Fruit fly (Drosophila melanogaster): ENCODE data around the gene S-Lap3.

S-Lap3 gene

DNA sequence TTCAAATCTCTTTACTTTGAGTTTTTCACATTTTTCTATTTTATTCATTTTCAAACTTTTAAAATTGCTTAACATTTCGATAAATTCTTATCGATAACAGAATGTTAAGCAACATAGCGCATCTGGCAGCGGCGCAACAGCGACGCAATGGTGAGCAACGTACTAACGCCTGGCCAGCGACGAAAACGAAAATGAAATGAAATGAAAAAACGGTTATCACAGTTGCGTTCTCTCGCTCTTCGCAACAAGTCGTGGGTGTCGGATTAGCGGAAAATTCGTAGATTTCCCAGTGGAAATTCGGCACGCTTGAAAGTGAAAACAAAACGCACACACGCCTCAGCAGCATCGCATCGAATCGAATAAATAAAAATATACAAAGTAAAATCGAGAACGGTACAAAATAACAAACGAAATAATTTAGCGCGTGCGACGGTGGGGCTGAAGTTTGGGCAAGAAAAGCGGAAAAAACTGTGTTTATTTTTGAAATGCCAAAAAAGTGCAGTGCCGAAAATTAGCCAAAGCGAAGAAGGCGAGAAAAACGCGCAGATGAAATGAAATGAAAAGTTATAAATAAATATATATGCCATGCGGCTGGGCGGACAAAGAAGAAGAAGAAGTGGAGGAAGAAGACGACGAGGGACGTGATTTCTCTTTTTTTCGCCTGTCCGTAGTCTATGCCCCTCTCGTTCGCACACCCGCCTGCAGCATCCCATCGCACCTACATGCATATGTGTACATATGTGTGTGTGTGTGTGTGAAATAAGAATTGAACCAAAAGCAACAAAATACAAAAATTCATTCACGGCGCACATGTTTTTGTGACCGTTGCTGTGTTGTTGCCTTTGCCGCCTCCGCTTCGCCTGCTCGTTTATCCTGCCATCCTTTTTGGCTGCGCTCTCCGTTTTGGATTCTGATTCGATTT lies 51.1 kb downstream of the S-Lap3 start (continued):
- TF ChIP-seq CG4707 (GFP tag; optimal IDR thresholded peaks at IDR 0.05) (no peak), CG13894 (tag; optimal IDR thresholded peaks at IDR 0.05) (peak; percentile 41), pb (GFP tag; optimal IDR thresholded peaks at IDR 0.05) (no peak), stwl (tag; optimal IDR thresholded peaks at IDR 0.05) (peak; percentile 99), Ssrp (tag; optimal IDR thresholded peaks at IDR 0.05) (peak; percentile 5), pzg (GFP tag; optimal IDR thresholded peaks at IDR 0.05) (peak; percentile 73), CG7271 (tag; optimal IDR thresholded peaks at IDR 0.05) (no peak), ftz-f1 (GFP tag; optimal IDR thresholded peaks at IDR 0.05) (no peak), CG13287 (GFP tag; IDR thresholded peaks at IDR 0.05; ENCODE audit: partially characterized antibody) (peak; percentile 76), mirr (GFP tag; optimal IDR thresholded peaks at IDR 0.05) (no peak), HLH3B (GFP tag; IDR thresholded peaks at IDR 0.05) (no peak), ken (GFP tag; IDR thresholded peaks at IDR 0.05) (0 out of 3 replicates have a peak, but pooled peaks have one; percentile 28), CG15696 (tag; optimal IDR thresholded peaks at IDR 0.05) (no peak), CG17186 (GFP tag; optimal IDR thresholded peaks at IDR 0.05) (peak; percentile 93), Dbx (GFP tag; IDR thresholded peaks at IDR 0.05) (peak; percentile 39; the same call in 1 of the 3 replicates), Med (GFP tag) (peak; percentile 88), CG8290 (GFP tag; optimal IDR thresholded peaks at IDR 0.05) (no peak), CG8290 (tag; optimal IDR thresholded peaks at IDR 0.05) (peak in 1 of 2 experiments; percentile 64), CG30020 (tag; optimal IDR thresholded peaks at IDR 0.05) (peak; percentile 50), Dref (GFP tag; IDR thresholded peaks at IDR 0.05) (peak; percentile 76), Sox100B (GFP tag; optimal IDR thresholded peaks at IDR 0.05) (peak; percentile 18), emc (GFP tag; optimal IDR thresholded peaks at IDR 0.05) (no peak), CG7839 (tag; optimal IDR thresholded peaks at IDR 0.05) (peak; percentile 28), Scr (GFP tag; IDR thresholded peaks at IDR 0.05; ENCODE audit: partially characterized antibody) (peak; percentile 52), sens-2 (GFP tag; IDR thresholded peaks at IDR 0.05) (no peak), scrt (GFP tag; optimal IDR thresholded peaks at IDR 0.05) (peak; percentile 75), vnd (GFP tag; IDR thresholded peaks at IDR 0.05; ENCODE audit: partially characterized antibody) (no peak), ind (GFP tag; optimal IDR thresholded peaks at IDR 0.05) (no peak), tio (GFP tag; optimal IDR thresholded peaks at IDR 0.05) (no peak), MBD-R2 (GFP tag; IDR thresholded peaks at IDR 0.05) (peak; percentile 15; the same call in 1 of the 2 replicates), cas (GFP tag; IDR thresholded peaks at IDR 0.05) (no peak), Nf-YC (tag; optimal IDR thresholded peaks at IDR 0.05) (peak; percentile 47), CG9727 (GFP tag; optimal IDR thresholded peaks at IDR 0.05) (peak; percentile 12), CG1529 (GFP tag; optimal IDR thresholded peaks at IDR 0.05) (no peak), knrl (GFP tag; IDR thresholded peaks at IDR 0.05; ENCODE audit: partially characterized antibody) (peak; percentile 58), Awh (GFP tag; IDR thresholded peaks at IDR 0.05) (no peak; the same call in 1 of the 2 replicates), kay (GFP tag; optimal IDR thresholded peaks at IDR 0.05) (no peak), CG16813 (GFP tag; IDR thresholded peaks at IDR 0.05; ENCODE audit: partially characterized antibody) (peak; percentile 56; the same call in 2 of the 3 replicates), ci (GFP tag; IDR thresholded peaks at IDR 0.05) (peak; percentile 65), inv (GFP tag; IDR thresholded peaks at IDR 0.05; ENCODE audit: partially characterized antibody) (peak; percentile 35), D19A (tag; optimal IDR thresholded peaks at IDR 0.05) (peak; percentile 27), CG11398 (GFP tag; optimal IDR thresholded peaks at IDR 0.05) (peak; percentile 32), insv (GFP tag; optimal IDR thresholded peaks at IDR 0.05) (peak in 1 of 2 experiments; percentile 90), CG2116 (GFP tag; optimal IDR thresholded peaks at IDR 0.05) (peak; percentile 84), dmrt99B (tag; optimal IDR thresholded peaks at IDR 0.05) (no peak), CG31441 (GFP tag; IDR thresholded peaks at IDR 0.05) (no peak; the same call in 1 of the 2 replicates), slbo (GFP tag; IDR thresholded peaks at IDR 0.05) (no peak), CG7928 (GFP tag; optimal IDR thresholded peaks at IDR 0.05) (no peak)
